Worm (Caenorhabditis elegans): ENCODE results near the gene ttr-50.

ce11 chrIV:11643829-11644228 lies 3.0 kb upstream of the ttr-50 start, which contains the start of gene prx-2:
- TF ChIP-seq aly-2 (tag; optimal IDR thresholded peaks at IDR 0.05) (no peak), lin-39 (tag; optimal IDR thresholded peaks at IDR 0.05) (no peak), mep-1 (tag; optimal IDR thresholded peaks at IDR 0.05) (no peak), nhr-28 (tag; optimal IDR thresholded peaks at IDR 0.05) (no peak), T20F7.1 (GFP tag; optimal IDR thresholded peaks at IDR 0.05) (no peak), ama-1 (optimal IDR thresholded peaks at IDR 0.05) (no peak), aha-1 (tag) (no peak), nhr-25 (tag; optimal IDR thresholded peaks at IDR 0.05; ENCODE audit: borderline replicate concordance, insufficient read depth) (no peak), spr-3 (GFP tag; optimal IDR thresholded peaks at IDR 0.05) (no peak), tra-1 (GFP tag; IDR thresholded peaks at IDR 0.05) (no peak), fkh-10 (GFP tag; optimal IDR thresholded peaks at IDR 0.05) (no peak), unc-62 (GFP tag; optimal IDR thresholded peaks at IDR 0.05 in 1 of 2) (no peak), unc-62 (tag; optimal IDR thresholded peaks at IDR 0.05) (no peak)

Data from whole organism, L4 larva.